Worm (Caenorhabditis elegans) whole organism, young adult: ENCODE measurements around the gene lnkn-1.

Experiments
- B0019.2 ChIP-seq: fragments of 200-800 bp; sonication (Bioruptor generic); conservative IDR thresholded peaks from 2 replicates; pipeline ENCODE4 v1.3.6; 2022; ENCODE audit warnings: missing genetic modification reagents, missing genetic modification characterization, missing compliant biosample characterization
- lin-54 ChIP-seq: fragments of 200-800 bp; sonication (Bioruptor generic); optimal IDR thresholded peaks from 2 replicates; lab custom pipeline; 2018; ENCODE audit warnings: mild to moderate bottlenecking, missing genetic modification characterization, missing compliant biosample characterization
- sea-2 ChIP-seq: fragments of 200-800 bp; sonication (Bioruptor generic); IDR thresholded peaks from 2 replicates; pipeline ENCODE4 v1.3.6; 2022; ENCODE audit warnings: missing genetic modification characterization, missing compliant biosample characterization
- snpc-1.1 ChIP-seq: sonication (generic microtip); optimal IDR thresholded peaks from 2 replicates; lab custom pipeline; 2017; ENCODE audit warnings: missing genetic modification characterization, mild to moderate bottlenecking, missing compliant biosample characterization, antibody characterized with exemption, moderate library complexity, missing genotype, missing genetic modification reagents; ENCODE audit not compliant: insufficient read depth
- unc-130 ChIP-seq: sonication (generic microtip); optimal IDR thresholded peaks from 2 replicates; lab custom pipeline; 2016; ENCODE audit warnings: missing genetic modification reagents, missing genetic modification characterization, missing compliant biosample characterization

ce11 chrIII:8913469-8913868 lies 23.4 kb downstream of the lnkn-1 start, which contains the start of gene trxr-2:
- no peak for TF ChIP-seq snpc-1.1
- TF ChIP-seq unc-130 (GFP tag; lab: Kevin White, UChicago), result no peak
- no peak for TF ChIP-seq B0019.2 (GFP tag; lab: Robert Waterston, UW)
- TF ChIP-seq lin-54 (GFP tag; lab: Kevin White, UChicago), result no peak
- no peak for TF ChIP-seq sea-2 (GFP tag; lab: Robert Waterston, UW)
